Worm (Caenorhabditis elegans): ENCODE measurements around the gene K04E7.1.

DNA sequence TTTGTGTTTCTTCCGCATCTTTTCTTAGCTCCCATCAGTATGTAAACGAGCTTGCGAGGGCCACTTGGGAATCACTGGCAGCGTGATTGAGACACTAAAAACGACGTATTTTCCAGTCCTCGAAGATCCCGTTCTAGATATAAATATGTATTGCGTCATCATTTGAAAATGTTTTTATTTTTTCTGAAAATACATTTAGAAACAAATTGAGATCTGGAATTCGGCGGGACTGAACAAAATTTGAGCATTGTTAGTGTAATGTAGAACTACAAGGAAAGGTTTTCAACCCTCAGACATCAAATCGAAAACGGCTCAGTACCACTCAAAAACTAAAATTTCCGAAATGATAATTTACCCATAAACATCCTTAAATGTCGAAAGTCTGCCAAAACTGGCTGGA is 48.2 kb upstream of the K04E7.1 start:
- TF ChIP-seq klf-2 (GFP tag; conservative IDR thresholded peaks at IDR 0.05) (no peak), ztf-23 (GFP tag; IDR thresholded peaks at IDR 0.05) (no peak), flt-1 (GFP tag; IDR thresholded peaks at IDR 0.05) (no peak), cog-1 (tag; optimal IDR thresholded peaks at IDR 0.05) (no peak), T22C8.4 (GFP tag; IDR thresholded peaks at IDR 0.05) (no peak)

Measured in whole organism, midembryonic.